Worm (Caenorhabditis elegans): Measurements from ENCODE around the gene tbc-6.

Gene tbc-6

ce11 chrII:6900708-6901107 is 52.8 kb downstream of the tbc-6 start:
- TF ChIP-seq klf-2 (GFP tag; conservative IDR thresholded peaks at IDR 0.05) = no peak
- no peak for TF ChIP-seq cog-1 (tag; optimal IDR thresholded peaks at IDR 0.05)
- no peak for TF ChIP-seq ztf-23 (GFP tag; IDR thresholded peaks at IDR 0.05)
- no peak for TF ChIP-seq med-1 (GFP tag; optimal IDR thresholded peaks at IDR 0.05; ENCODE audit: insufficient read depth)
- TF ChIP-seq ref-1 (GFP tag; conservative IDR thresholded peaks at IDR 0.05) = no peak
- TF ChIP-seq T22C8.4 (GFP tag; IDR thresholded peaks at IDR 0.05) = no peak
- no peak for TF ChIP-seq tab-1 (GFP tag; IDR thresholded peaks at IDR 0.05)
- TF ChIP-seq ztf-29 (GFP tag; IDR thresholded peaks at IDR 0.05) = no peak
- no peak for TF ChIP-seq flt-1 (GFP tag; IDR thresholded peaks at IDR 0.05)

Measured in whole organism, midembryonic.